Worm (Caenorhabditis elegans) whole organism, mixed stage, embryonic: ENCODE data around the gene aagr-3.

Experiments
- M03D4.4 ChIP-seq: sonication (generic microtip); optimal IDR thresholded peaks from 2 replicates; lab custom pipeline; 2017; ENCODE audit warnings: mild to moderate bottlenecking, missing genetic modification characterization, missing compliant biosample characterization
- bed-3 ChIP-seq: fragments of 200-800 bp; sonication (Bioruptor generic); optimal IDR thresholded peaks from 3 replicates; lab custom pipeline; 2018; ENCODE audit warnings: mild to moderate bottlenecking, missing genetic modification characterization, moderate library complexity, missing compliant biosample characterization
- blmp-1 ChIP-seq: fragments of 150-350 bp; optimal IDR thresholded peaks from 2 replicates; lab custom pipeline; 2014; ENCODE audit warnings: missing biosample characterization, missing genetic modification characterization
- ceh-39 ChIP-seq: fragments of 150-350 bp; optimal IDR thresholded peaks from 2 replicates; lab custom pipeline; 2014; ENCODE audit warnings: missing biosample characterization, missing genetic modification characterization
- ceh-43 ChIP-seq: fragments of 200-800 bp; sonication (Bioruptor generic); optimal IDR thresholded peaks from 2 replicates; lab custom pipeline; 2018; ENCODE audit warnings: mild to moderate bottlenecking, missing genetic modification characterization, moderate library complexity, missing compliant biosample characterization
- ceh-83 ChIP-seq: fragments of 200-800 bp; sonication (Bioruptor generic); optimal IDR thresholded peaks from 2 replicates; lab custom pipeline; 2018; ENCODE audit warnings: mild to moderate bottlenecking, missing genetic modification characterization, missing compliant biosample characterization
- ces-1 ChIP-seq: fragments of 150-350 bp; optimal IDR thresholded peaks from 2 replicates; lab custom pipeline; 2014; ENCODE audit warnings: missing biosample characterization, missing genetic modification reagents, missing genetic modification characterization
- cnd-1 ChIP-seq: fragments of 200-800 bp; sonication (Bioruptor generic); optimal IDR thresholded peaks from 2 replicates; lab custom pipeline; 2018; ENCODE audit warnings: mild to moderate bottlenecking, missing genetic modification characterization, missing compliant biosample characterization
- drap-1 ChIP-seq: fragments of 200-800 bp; sonication (Bioruptor generic); optimal IDR thresholded peaks from 3 replicates; lab custom pipeline; 2018; ENCODE audit warnings: mild to moderate bottlenecking, missing genetic modification characterization, missing compliant biosample characterization
- elt-1 ChIP-seq: sonication (generic microtip); optimal IDR thresholded peaks from 2 replicates; lab custom pipeline; 2017; ENCODE audit warnings: missing genetic modification characterization, mild to moderate bottlenecking, missing compliant biosample characterization, antibody characterized with exemption, moderate library complexity, borderline replicate concordance; ENCODE audit not compliant: insufficient read depth
- elt-3 ChIP-seq: fragments of 150-350 bp; optimal IDR thresholded peaks from 2 replicates; lab custom pipeline; 2014; ENCODE audit warnings: missing biosample characterization, missing genetic modification characterization
- flh-1 ChIP-seq: fragments of 200-800 bp; sonication (Bioruptor generic); optimal IDR thresholded peaks from 2 replicates; lab custom pipeline; 2018; ENCODE audit warnings: mild to moderate bottlenecking, missing genetic modification characterization, moderate library complexity, missing compliant biosample characterization
- ham-2 ChIP-seq: fragments of 200-800 bp; sonication (Bioruptor generic); optimal IDR thresholded peaks from 2 replicates; lab custom pipeline; 2018; ENCODE audit warnings: mild to moderate bottlenecking, missing genetic modification characterization, missing compliant biosample characterization
- hlh-1 ChIP-seq: fragments of 150-350 bp; optimal IDR thresholded peaks from 2 replicates; lab custom pipeline; 2014; ENCODE audit warnings: missing biosample characterization, missing genetic modification reagents, missing genetic modification characterization
- lin-13 ChIP-seq: fragments of 150-350 bp; optimal IDR thresholded peaks from 2 replicates; lab custom pipeline; 2014; ENCODE audit warnings: missing biosample characterization, missing genetic modification characterization
- lin-32 ChIP-seq: fragments of 200-800 bp; sonication (Bioruptor generic); optimal IDR thresholded peaks from 2 replicates; lab custom pipeline; 2018; ENCODE audit warnings: mild to moderate bottlenecking, missing genetic modification characterization, missing compliant biosample characterization
- lsy-2 ChIP-seq: fragments of 150-350 bp; optimal IDR thresholded peaks from 2 replicates; lab custom pipeline; 2014; ENCODE audit warnings: missing biosample characterization, missing genetic modification characterization
- mab-5 ChIP-seq: fragments of 150-350 bp; optimal IDR thresholded peaks from 2 replicates; lab custom pipeline; 2014; ENCODE audit warnings: missing biosample characterization, missing genetic modification characterization
- mep-1 ChIP-seq: fragments of 150-350 bp; optimal IDR thresholded peaks from 2 replicates; lab custom pipeline; 2017; ENCODE audit warnings: missing biosample characterization, missing genetic modification reagents, missing genetic modification characterization, inconsistent platforms
- mls-2 ChIP-seq: sonication (generic microtip); optimal IDR thresholded peaks from 2 replicates; lab custom pipeline; 2016; ENCODE audit warnings: mild to moderate bottlenecking, missing genetic modification characterization, moderate library complexity, missing compliant biosample characterization
- nhr-12 ChIP-seq: fragments of 150-350 bp; optimal IDR thresholded peaks from 2 replicates; lab custom pipeline; 2014; ENCODE audit warnings: missing biosample characterization, missing genetic modification characterization
- nhr-2 ChIP-seq: fragments of 150-350 bp; optimal IDR thresholded peaks from 2 replicates; lab custom pipeline; 2014; ENCODE audit warnings: missing biosample characterization, missing genetic modification characterization
- nhr-237 ChIP-seq: fragments of 150-350 bp; optimal IDR thresholded peaks from 2 replicates; lab custom pipeline; 2014; ENCODE audit warnings: missing biosample characterization, missing genetic modification characterization
- nhr-28 ChIP-seq: fragments of 150-350 bp; optimal IDR thresholded peaks from 2 replicates; lab custom pipeline; 2014; ENCODE audit warnings: missing biosample characterization, missing genetic modification characterization
- nhr-76 ChIP-seq: sonication (generic microtip); optimal IDR thresholded peaks from 2 replicates; lab custom pipeline; 2017; ENCODE audit warnings: missing biosample characterization, missing genetic modification characterization
- pha-4 ChIP-seq: fragments of 150-350 bp; optimal IDR thresholded peaks from 2 replicates; lab custom pipeline; 2018; ENCODE audit warnings: missing biosample characterization, missing genetic modification reagents, missing genetic modification characterization
- sem-2 ChIP-seq: fragments of 200-800 bp; sonication (Bioruptor generic); optimal IDR thresholded peaks from 2 replicates; lab custom pipeline; 2018; ENCODE audit warnings: mild to moderate bottlenecking, missing genetic modification characterization, missing compliant biosample characterization
- snpc-4 ChIP-seq: fragments of 150-350 bp; optimal IDR thresholded peaks from 2 replicates; lab custom pipeline; 2014; ENCODE audit warnings: missing biosample characterization, missing genetic modification characterization
- sptf-1 ChIP-seq: sonication (generic microtip); optimal IDR thresholded peaks from 2 replicates; lab custom pipeline; 2017; ENCODE audit warnings: mild to moderate bottlenecking, missing genetic modification characterization, moderate library complexity, missing compliant biosample characterization
- tbx-8 ChIP-seq: fragments of 200-800 bp; sonication (Bioruptor generic); optimal IDR thresholded peaks from 2 replicates; lab custom pipeline; 2018; ENCODE audit warnings: mild to moderate bottlenecking, missing genetic modification characterization, moderate library complexity, missing compliant biosample characterization
- unc-120 ChIP-seq: sonication (generic microtip); optimal IDR thresholded peaks from 2 replicates; lab custom pipeline; 2017; ENCODE audit warnings: missing genetic modification characterization, missing compliant biosample characterization; ENCODE audit not compliant: poor library complexity, severe bottlenecking
- unc-39 ChIP-seq: fragments of 150-350 bp; optimal IDR thresholded peaks from 2 replicates; lab custom pipeline; 2014; ENCODE audit warnings: missing biosample characterization, missing genetic modification characterization
- unc-62 ChIP-seq: fragments of 150-350 bp; optimal IDR thresholded peaks from 2 replicates; lab custom pipeline; 2014; ENCODE audit warnings: missing biosample characterization, missing genetic modification reagents, missing genetic modification characterization
- zip-8 ChIP-seq: fragments of 150-350 bp; optimal IDR thresholded peaks from 2 replicates; lab custom pipeline; 2014; ENCODE audit warnings: missing biosample characterization, missing genetic modification characterization
- ztf-11 ChIP-seq: fragments of 150-350 bp; optimal IDR thresholded peaks from 2 replicates; lab custom pipeline; 2014; ENCODE audit warnings: missing biosample characterization, missing genetic modification characterization

Gene aagr-3

ce11 chrV:9731852-9732251 lies 2.5 kb upstream of the aagr-3 start:
- TF ChIP-seq sem-2 (GFP tag; lab: Kevin White, UChicago) (no peak), lsy-2 (tag; lab: Kevin White, UChicago) (no peak), flh-1 (GFP tag; lab: Kevin White, UChicago) (no peak), cnd-1 (no peak), mls-2 (tag; lab: Kevin White, UChicago) (no peak), blmp-1 (tag; lab: Kevin White, UChicago) (no peak), ham-2 (GFP tag; lab: Kevin White, UChicago) (peak; percentile 28), nhr-12 (tag; lab: Kevin White, UChicago) (no peak), M03D4.4 (tag; lab: Kevin White, UChicago) (no peak), unc-62 (GFP tag; lab: Kevin White, UChicago) (peak; percentile 65), ces-1 (no peak)
- TF ChIP-seq, all 35 proteins: peak for 2

- TF ChIP-seq ceh-39 (tag; lab: Kevin White, UChicago) (peak; percentile 48), nhr-12 (tag; lab: Kevin White, UChicago) (peak; percentile 48), M03D4.4 (tag; lab: Kevin White, UChicago) (peak; percentile 78), mab-5 (tag; lab: Kevin White, UChicago) (peak; percentile 42), unc-62 (GFP tag; lab: Kevin White, UChicago) (peak; percentile 83), nhr-28 (no peak), ham-2 (GFP tag; lab: Kevin White, UChicago) (peak; percentile 97), drap-1 (no peak), elt-3 (tag; lab: Kevin White, UChicago) (no peak), ceh-43 (GFP tag; lab: Kevin White, UChicago) (peak; percentile 55), ceh-83 (GFP tag; lab: Kevin White, UChicago) (no peak), unc-120 (peak; percentile 98), zip-8 (no peak), cnd-1 (peak; percentile 17), lin-13 (tag; lab: Kevin White, UChicago) (peak; percentile 82), mls-2 (tag; lab: Kevin White, UChicago) (peak; percentile 90), ces-1 (peak; percentile 37), nhr-76 (peak; percentile 32), bed-3 (GFP tag; lab: Kevin White, UChicago) (no peak), nhr-237 (tag; lab: Kevin White, UChicago) (peak; percentile 80), mep-1 (tag; lab: Kevin White, UChicago) (peak; percentile 38), flh-1 (GFP tag; lab: Kevin White, UChicago) (peak; percentile 54), ztf-11 (tag; lab: Kevin White, UChicago) (peak; percentile 77), lsy-2 (tag; lab: Kevin White, UChicago) (peak; percentile 95), sptf-1 (tag; lab: Kevin White, UChicago) (peak; percentile 90), blmp-1 (tag; lab: Kevin White, UChicago) (peak; percentile 11), nhr-2 (tag; lab: Kevin White, UChicago) (peak; percentile 55), elt-1 (no peak), tbx-8 (peak; percentile 55), sem-2 (GFP tag; lab: Kevin White, UChicago) (peak; percentile 35), snpc-4 (no peak), pha-4 (tag; lab: Kevin White, UChicago) (peak; percentile 79), hlh-1 (tag; lab: Kevin White, UChicago) (peak; percentile 70), lin-32 (peak; percentile 37), unc-39 (tag; lab: Kevin White, UChicago) (no peak)
- TF ChIP-seq, all 35 proteins: peak for 26
Measured at ce11 chrV:9730743-9731706, 1.7 kb upstream of the aagr-3 start.

ce11 chrV:9725719-9726118 lies 3.6 kb downstream of the aagr-3 start:
- TF ChIP-seq nhr-237 (tag; lab: Kevin White, UChicago) (no peak), pha-4 (tag; lab: Kevin White, UChicago) (no peak), ztf-11 (tag; lab: Kevin White, UChicago) (no peak), cnd-1 (no peak), ceh-39 (tag; lab: Kevin White, UChicago) (no peak), snpc-4 (no peak), ceh-83 (GFP tag; lab: Kevin White, UChicago) (no peak), ces-1 (no peak), blmp-1 (tag; lab: Kevin White, UChicago) (no peak)
- TF ChIP-seq, all 35 proteins: peak for 0
